Fruit fly (Drosophila melanogaster) whole organism, embryonic: ENCODE results near the gene AstA.

Experiments used
- Atf-2 ChIP-seq: fragments of 200-800 bp; sonication (Bioruptor generic); optimal IDR thresholded peaks from 2 replicates; lab custom pipeline; 2016; ENCODE audit warnings: missing biosample characterization, missing genetic modification characterization
- CG10431 ChIP-seq: fragments of 200-800 bp; sonication (Bioruptor generic); optimal IDR thresholded peaks from 3 replicates; lab custom pipeline; 2018; ENCODE audit warnings: missing biosample characterization, mild to moderate bottlenecking, missing genetic modification characterization
- CG10543 ChIP-seq: fragments of 200-800 bp; sonication (Bioruptor generic); optimal IDR thresholded peaks from 3 replicates; lab custom pipeline; 2017; ENCODE audit warnings: missing biosample characterization, mild to moderate bottlenecking, missing genetic modification characterization, moderate library complexity
- CG13287 ChIP-seq: fragments of 200-800 bp; sonication (Bioruptor generic); IDR thresholded peaks from 2 replicates; pipeline ENCODE4 v1.3.6; 2022; ENCODE audit warnings: missing biosample characterization, missing genetic modification characterization; ENCODE audit not compliant: partially characterized antibody
- CG17612 ChIP-seq: fragments of 200-800 bp; sonication (Bioruptor generic); IDR thresholded peaks from 2 replicates; pipeline ENCODE4 v1.3.6; 2022; ENCODE audit warnings: missing biosample characterization, missing genetic modification characterization
- CG2199 ChIP-seq: fragments of 200-800 bp; sonication (Bioruptor generic); IDR thresholded peaks from 3 replicates; pipeline ENCODE4 v1.3.6; 2022; ENCODE audit warnings: missing biosample characterization, missing genetic modification characterization
- CG2678 ChIP-seq: fragments of 200-800 bp; sonication (Bioruptor generic); optimal IDR thresholded peaks from 3 replicates; lab custom pipeline; 2019; ENCODE audit warnings: missing biosample characterization, mild to moderate bottlenecking, missing genetic modification characterization, moderate library complexity
- CG6272 ChIP-seq: fragments of 200-800 bp; sonication (Bioruptor generic); IDR thresholded peaks from 2 replicates; pipeline ENCODE4 v1.3.6; 2022; ENCODE audit warnings: missing biosample characterization, missing genetic modification characterization
- CG6765 ChIP-seq: fragments of 200-800 bp; sonication (Bioruptor generic); optimal IDR thresholded peaks from 3 replicates; lab custom pipeline; 2017; ENCODE audit warnings: missing biosample characterization, mild to moderate bottlenecking, missing genetic modification characterization
- CG6791 ChIP-seq: fragments of 200-800 bp; sonication (Bioruptor generic); IDR thresholded peaks from 3 replicates; pipeline ENCODE4 v1.3.6; 2022; ENCODE audit warnings: missing biosample characterization, missing genetic modification characterization; ENCODE audit not compliant: partially characterized antibody
- CG8089 ChIP-seq: fragments of 200-800 bp; sonication (Bioruptor generic); optimal IDR thresholded peaks from 3 replicates; lab custom pipeline; 2016; ENCODE audit warnings: missing biosample characterization, missing genetic modification characterization
- CG8388 ChIP-seq: fragments of 200-800 bp; sonication (Bioruptor generic); optimal IDR thresholded peaks from 2 replicates; lab custom pipeline; 2019; ENCODE audit warnings: missing biosample characterization, mild to moderate bottlenecking, missing genetic modification characterization, moderate library complexity
- CG9727 ChIP-seq: fragments of 200-800 bp; sonication (Bioruptor generic); optimal IDR thresholded peaks from 3 replicates; lab custom pipeline; 2017; ENCODE audit warnings: missing biosample characterization, mild to moderate bottlenecking, missing genetic modification characterization
- Chrac-16 ChIP-seq: fragments of 200-800 bp; sonication (Bioruptor generic); optimal IDR thresholded peaks from 3 replicates; lab custom pipeline; 2016; ENCODE audit warnings: missing biosample characterization, missing genetic modification characterization
- Doc2 ChIP-seq: fragments of 200-800 bp; sonication (Bioruptor generic); IDR thresholded peaks from 2 replicates; pipeline ENCODE4 v1.3.6; 2022; ENCODE audit warnings: missing biosample characterization, missing genetic modification characterization
- Ets65A ChIP-seq: fragments of 200-800 bp; sonication (Bioruptor generic); peaks from one replicate; lab custom pipeline; 2016; ENCODE audit warnings: missing biosample characterization, missing genetic modification characterization
- Lpt ChIP-seq: fragments of >200 bp; optimal IDR thresholded peaks from 2 replicates; lab custom pipeline; 2018; ENCODE audit warnings: missing biosample characterization, missing genetic modification characterization
- Myb ChIP-seq: fragments of 200-800 bp; sonication (Bioruptor generic); optimal IDR thresholded peaks from 2 replicates; lab custom pipeline; 2016; ENCODE audit warnings: missing biosample characterization, missing genetic modification characterization
- NFAT ChIP-seq: fragments of 200-800 bp; sonication (Bioruptor generic); IDR thresholded peaks from 2 replicates; pipeline ENCODE4 v1.3.6; 2022; ENCODE audit warnings: missing biosample characterization, missing genetic modification characterization
- NfI ChIP-seq: fragments of 200-800 bp; sonication (Bioruptor generic); optimal IDR thresholded peaks from 3 replicates; lab custom pipeline; 2018; ENCODE audit warnings: missing biosample characterization, mild to moderate bottlenecking, missing genetic modification characterization, moderate library complexity
- Oli ChIP-seq: fragments of 200-800 bp; sonication (Bioruptor generic); optimal IDR thresholded peaks from 2 replicates; lab custom pipeline; 2018; ENCODE audit warnings: missing biosample characterization, mild to moderate bottlenecking, missing genetic modification characterization, moderate library complexity
- Sin3A ChIP-seq: fragments of >200 bp; optimal IDR thresholded peaks from 2 replicates; lab custom pipeline; 2018
- Ssrp ChIP-seq: fragments of 200-800 bp; sonication (Bioruptor generic); optimal IDR thresholded peaks from 2 replicates; lab custom pipeline; 2018; ENCODE audit warnings: missing biosample characterization, mild to moderate bottlenecking, missing genetic modification characterization, moderate library complexity
- Stat92E ChIP-seq, 3 experiments: fragments of >200 bp in 2 of 3; fragments of 200-800 bp in 1 of 3; sonication (Bioruptor generic) in 1 of 3; optimal IDR thresholded peaks; 2 replicates each; lab custom pipeline; 2017 to 2019; ENCODE audit warnings: missing biosample characterization in 3 of 3, missing genetic modification characterization in 3 of 3, mild to moderate bottlenecking in 1 of 3, moderate library complexity in 1 of 3
- Taf1 ChIP-seq: fragments of 200-800 bp; sonication (Bioruptor generic); IDR thresholded peaks from 2 replicates; pipeline ENCODE4 v1.3.6; 2022; ENCODE audit warnings: missing biosample characterization, missing genetic modification characterization
- amos ChIP-seq: fragments of 200-800 bp; sonication (Bioruptor generic); IDR thresholded peaks from 2 replicates; pipeline ENCODE4 v1.3.6; 2022; ENCODE audit warnings: missing biosample characterization, missing genetic modification characterization; ENCODE audit not compliant: partially characterized antibody
- aop ChIP-seq: fragments of 200-800 bp; sonication (Bioruptor generic); IDR thresholded peaks from 2 replicates; pipeline ENCODE4 v1.3.6; 2022; ENCODE audit warnings: missing biosample characterization, missing genetic modification characterization
- ato ChIP-seq: fragments of 200-800 bp; sonication (Bioruptor generic); IDR thresholded peaks from 2 replicates; pipeline ENCODE4 v1.3.6; 2022; ENCODE audit warnings: missing biosample characterization, missing genetic modification characterization; ENCODE audit not compliant: partially characterized antibody
- az2 ChIP-seq: fragments of 200-800 bp; sonication (Bioruptor generic); optimal IDR thresholded peaks from 3 replicates; lab custom pipeline; 2016; ENCODE audit warnings: missing biosample characterization, missing genetic modification characterization
- bowl ChIP-seq: fragments of 200-800 bp; sonication (Bioruptor generic); IDR thresholded peaks from 2 replicates; pipeline ENCODE4 v1.3.6; 2022; ENCODE audit warnings: missing biosample characterization, missing genetic modification characterization
- ems ChIP-seq: fragments of 200-800 bp; sonication (Bioruptor generic); optimal IDR thresholded peaks from 3 replicates; lab custom pipeline; 2016; ENCODE audit warnings: missing biosample characterization, missing genetic modification characterization
- gcm2 ChIP-seq: fragments of 200-800 bp; sonication (Bioruptor generic); optimal IDR thresholded peaks from 2 replicates; lab custom pipeline; 2016; ENCODE audit warnings: missing biosample characterization, missing genetic modification characterization
- gfzf ChIP-seq: fragments of 200-800 bp; sonication (Bioruptor generic); optimal IDR thresholded peaks from 2 replicates; lab custom pipeline; 2016; ENCODE audit warnings: missing biosample characterization, mild to moderate bottlenecking, missing genetic modification characterization, moderate library complexity
- gt ChIP-seq: fragments of 200-800 bp; sonication (Bioruptor generic); IDR thresholded peaks from 2 replicates; pipeline ENCODE4 v1.3.6; 2022; ENCODE audit warnings: missing biosample characterization, missing genetic modification characterization
- ham ChIP-seq: fragments of 200-800 bp; sonication (Bioruptor generic); IDR thresholded peaks from 2 replicates; pipeline ENCODE4 v1.3.6; 2022; ENCODE audit warnings: missing biosample characterization, missing genetic modification characterization
- inv ChIP-seq: fragments of 200-800 bp; sonication (Bioruptor generic); IDR thresholded peaks from 2 replicates; pipeline ENCODE4 v1.3.6; 2022; ENCODE audit warnings: missing biosample characterization, missing genetic modification characterization; ENCODE audit not compliant: partially characterized antibody
- jigr1 ChIP-seq: fragments of 200-800 bp; sonication (Bioruptor generic); IDR thresholded peaks from 3 replicates; pipeline ENCODE4 v1.3.6; 2022; ENCODE audit warnings: missing biosample characterization, missing genetic modification characterization
- lab ChIP-seq: fragments of 200-800 bp; sonication (Bioruptor generic); optimal IDR thresholded peaks from 3 replicates; lab custom pipeline; 2017; ENCODE audit warnings: missing biosample characterization, missing genetic modification characterization, mild to moderate bottlenecking, moderate library complexity, missing genetic modification reagents
- lbe ChIP-seq: fragments of 200-800 bp; sonication (Bioruptor generic); optimal IDR thresholded peaks from 2 replicates; lab custom pipeline; 2016; ENCODE audit warnings: missing biosample characterization, mild to moderate bottlenecking, missing genetic modification characterization
- lilli ChIP-seq: fragments of 200-800 bp; sonication (Bioruptor generic); optimal IDR thresholded peaks from 3 replicates; lab custom pipeline; 2016; ENCODE audit warnings: missing biosample characterization, missing genetic modification characterization
- lmd ChIP-seq: fragments of 200-800 bp; sonication (Bioruptor generic); IDR thresholded peaks from 2 replicates; pipeline ENCODE4 v1.3.6; 2022; ENCODE audit warnings: missing biosample characterization, missing genetic modification characterization
- org-1 ChIP-seq: fragments of 200-800 bp; sonication (Bioruptor generic); optimal IDR thresholded peaks from 2 replicates; lab custom pipeline; 2017; ENCODE audit warnings: missing biosample characterization, missing genetic modification characterization
- slou ChIP-seq: fragments of 200-800 bp; sonication (Bioruptor generic); optimal IDR thresholded peaks from 3 replicates; lab custom pipeline; 2016; ENCODE audit warnings: missing biosample characterization, missing genetic modification characterization
- tap ChIP-seq: fragments of 200-800 bp; optimal IDR thresholded peaks from 3 replicates; lab custom pipeline; 2019; ENCODE audit warnings: missing biosample characterization, mild to moderate bottlenecking, missing genetic modification characterization, moderate library complexity
- tll ChIP-seq, 2 experiments: fragments of 200-800 bp in 1 of 2; fragments of >200 bp in 1 of 2; sonication (Bioruptor generic) in 1 of 2; optimal IDR thresholded peaks; 2 replicates each; lab custom pipeline; 2017 to 2019; ENCODE audit warnings: missing biosample characterization in 2 of 2, missing genetic modification characterization in 2 of 2, mild to moderate bottlenecking in 1 of 2, moderate library complexity in 1 of 2
- tup ChIP-seq: fragments of 200-800 bp; sonication (Bioruptor generic); optimal IDR thresholded peaks from 2 replicates; lab custom pipeline; 2016; ENCODE audit warnings: missing biosample characterization, mild to moderate bottlenecking, missing genetic modification characterization, moderate library complexity
- unpg ChIP-seq: fragments of 200-800 bp; sonication (Bioruptor generic); optimal IDR thresholded peaks from 3 replicates; lab custom pipeline; 2018; ENCODE audit warnings: missing biosample characterization, mild to moderate bottlenecking, missing genetic modification characterization, moderate library complexity
- wor ChIP-seq: fragments of 200-800 bp; sonication (Bioruptor generic); IDR thresholded peaks from 2 replicates; pipeline ENCODE4 v1.3.6; 2022; ENCODE audit warnings: missing biosample characterization, missing genetic modification characterization
- zfh1 ChIP-seq: fragments of 200-800 bp; sonication (Bioruptor generic); IDR thresholded peaks from 3 replicates; pipeline ENCODE4 v1.3.6; 2022; ENCODE audit warnings: missing biosample characterization, missing genetic modification characterization

AstA gene

DNA sequence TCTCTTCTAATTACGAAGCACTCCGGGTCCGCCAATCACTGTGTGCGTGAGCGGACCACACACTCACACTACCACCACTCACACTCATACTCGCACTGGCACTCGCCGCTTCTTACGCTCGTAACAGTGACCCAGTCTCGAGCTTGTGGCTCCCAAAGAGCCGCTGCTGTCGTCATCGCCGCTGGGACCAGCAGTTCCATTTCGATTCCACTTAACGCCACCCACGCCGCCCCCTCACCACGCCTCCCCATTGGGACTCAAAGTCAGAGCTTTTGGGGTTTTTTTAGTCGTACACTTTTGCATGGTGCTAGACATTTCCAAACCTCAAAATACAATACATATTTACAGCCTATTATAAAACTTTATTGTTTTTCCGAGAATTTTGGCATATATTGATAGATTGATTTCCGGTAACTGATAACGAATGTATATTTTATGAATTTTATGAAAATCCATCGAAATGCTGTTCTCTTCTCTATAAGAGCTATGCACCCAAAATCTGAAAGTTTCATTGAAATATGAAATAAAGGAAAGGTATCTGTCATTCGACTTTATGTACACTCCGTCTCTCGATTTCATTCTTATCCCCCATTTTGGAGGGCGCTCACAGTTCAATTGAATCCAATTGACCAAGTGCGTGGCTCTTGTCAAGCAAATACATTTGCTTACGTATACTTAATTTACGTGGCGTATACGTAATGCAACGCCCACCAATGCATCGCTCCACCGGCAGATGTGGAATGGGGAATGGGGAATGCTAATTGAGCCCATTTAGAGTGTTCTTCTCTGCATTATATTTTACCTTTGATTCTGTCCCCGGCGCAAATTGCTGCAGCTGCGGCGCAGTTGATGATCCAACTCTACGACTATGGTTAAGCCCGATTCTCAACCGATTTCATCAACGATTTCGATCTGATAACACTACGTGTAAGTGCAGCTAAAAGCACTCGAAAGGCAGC, 6.7 kb upstream of the AstA start, which contains the start of gene CG42331 (continued):
- no peak for TF ChIP-seq inv
- TF ChIP-seq az2, result peak; percentile 32
- TF ChIP-seq Atf-2 (GFP tag; lab: Kevin White, UChicago), result peak; percentile 53
- TF ChIP-seq CG13287 (GFP tag; lab: Robert Waterston, UW), result no peak
- peak; percentile 64 for TF ChIP-seq Ets65A (GFP tag; lab: Kevin White, UChicago)
- no peak for TF ChIP-seq aop (GFP tag; lab: Robert Waterston, UW)
- 0 out of 3 replicates have a peak, but pooled peaks have one; percentile 30 for TF ChIP-seq zfh1 (GFP tag; lab: Robert Waterston, UW)
- no peak for TF ChIP-seq gt (GFP tag; lab: Robert Waterston, UW)
- TF ChIP-seq Oli (tag; lab: Kevin White, UChicago), result peak; percentile 74
- peak; percentile 83 for TF ChIP-seq CG2678 (tag; lab: Kevin White, UChicago)
- TF ChIP-seq Myb (GFP tag; lab: Kevin White, UChicago), result peak; percentile 21
- TF ChIP-seq Taf1 (GFP tag; lab: Robert Waterston, UW), result no peak
- TF ChIP-seq tap (tag; lab: Kevin White, UChicago), result peak; percentile 42
- TF ChIP-seq wor (GFP tag; lab: Robert Waterston, UW), result 0 out of 2 replicates have a peak, but pooled peaks have one; percentile 15
- no peak for TF ChIP-seq CG17612 (GFP tag; lab: Robert Waterston, UW)
- peak; percentile 48 for TF ChIP-seq ems
- no peak for TF ChIP-seq gcm2
- TF ChIP-seq tup (GFP tag; lab: Kevin White, UChicago), result no peak
- TF ChIP-seq CG8388 (GFP tag; lab: Kevin White, UChicago), result peak; percentile 43
- no peak for TF ChIP-seq jigr1
- TF ChIP-seq CG10543 (GFP tag; lab: Kevin White, UChicago), result peak; percentile 85
- no peak for TF ChIP-seq bowl (GFP tag; lab: Robert Waterston, UW)
- TF ChIP-seq amos (GFP tag; lab: Robert Waterston, UW), result no peak
- no peak for TF ChIP-seq CG6272 (GFP tag; lab: Robert Waterston, UW)
- TF ChIP-seq ato, result no peak
- peak; percentile 51 for TF ChIP-seq Ssrp (tag; lab: Kevin White, UChicago)
- no peak for TF ChIP-seq Lpt (GFP tag; lab: Kevin White, UChicago)
- peak; percentile 64 for TF ChIP-seq lilli (GFP tag; lab: Kevin White, UChicago)
- TF ChIP-seq ham (GFP tag; lab: Robert Waterston, UW), result no peak
- no peak for TF ChIP-seq tll (GFP tag; optimal IDR thresholded peaks at IDR 0.05; lab: Kevin White, UChicago)
- TF ChIP-seq CG6765 (GFP tag; lab: Kevin White, UChicago), result no peak
- peak; percentile 2; the same call in 1 of the 2 replicates for TF ChIP-seq NFAT (GFP tag; lab: Robert Waterston, UW)
- TF ChIP-seq Chrac-16 (GFP tag; lab: Kevin White, UChicago), result peak; percentile 1
- TF ChIP-seq CG9727 (GFP tag; lab: Kevin White, UChicago), result peak; percentile 55
- peak; percentile 78 for TF ChIP-seq lab (GFP tag; lab: Kevin White, UChicago)
- no peak for TF ChIP-seq lbe (GFP tag; lab: Kevin White, UChicago)
- TF ChIP-seq CG6791 (GFP tag; lab: Robert Waterston, UW), result no peak
- no peak for TF ChIP-seq Sin3A (lab: Kevin White, UChicago)
- no peak for TF ChIP-seq Stat92E (GFP tag; optimal IDR thresholded peaks at IDR 0.05; lab: Kevin White, UChicago)
- no peak for TF ChIP-seq gfzf
- no peak for TF ChIP-seq CG8089
- TF ChIP-seq CG2199 (GFP tag; lab: Robert Waterston, UW), result no peak
- peak; percentile 70 for TF ChIP-seq unpg (GFP tag; lab: Kevin White, UChicago)
- TF ChIP-seq NfI (GFP tag; lab: Kevin White, UChicago), result peak; percentile 38
- TF ChIP-seq Doc2 (GFP tag; lab: Robert Waterston, UW), result no peak
- no peak for TF ChIP-seq slou (GFP tag; lab: Kevin White, UChicago)
- TF ChIP-seq lmd (GFP tag; lab: Robert Waterston, UW), result peak; percentile 50
- TF ChIP-seq org-1 (GFP tag; lab: Kevin White, UChicago), result peak; percentile 44
- no peak for TF ChIP-seq CG10431 (GFP tag; lab: Kevin White, UChicago)
